Fruit fly (Drosophila melanogaster): ENCODE measurements around the gene KaiR1D.

Gene KaiR1D

DNA sequence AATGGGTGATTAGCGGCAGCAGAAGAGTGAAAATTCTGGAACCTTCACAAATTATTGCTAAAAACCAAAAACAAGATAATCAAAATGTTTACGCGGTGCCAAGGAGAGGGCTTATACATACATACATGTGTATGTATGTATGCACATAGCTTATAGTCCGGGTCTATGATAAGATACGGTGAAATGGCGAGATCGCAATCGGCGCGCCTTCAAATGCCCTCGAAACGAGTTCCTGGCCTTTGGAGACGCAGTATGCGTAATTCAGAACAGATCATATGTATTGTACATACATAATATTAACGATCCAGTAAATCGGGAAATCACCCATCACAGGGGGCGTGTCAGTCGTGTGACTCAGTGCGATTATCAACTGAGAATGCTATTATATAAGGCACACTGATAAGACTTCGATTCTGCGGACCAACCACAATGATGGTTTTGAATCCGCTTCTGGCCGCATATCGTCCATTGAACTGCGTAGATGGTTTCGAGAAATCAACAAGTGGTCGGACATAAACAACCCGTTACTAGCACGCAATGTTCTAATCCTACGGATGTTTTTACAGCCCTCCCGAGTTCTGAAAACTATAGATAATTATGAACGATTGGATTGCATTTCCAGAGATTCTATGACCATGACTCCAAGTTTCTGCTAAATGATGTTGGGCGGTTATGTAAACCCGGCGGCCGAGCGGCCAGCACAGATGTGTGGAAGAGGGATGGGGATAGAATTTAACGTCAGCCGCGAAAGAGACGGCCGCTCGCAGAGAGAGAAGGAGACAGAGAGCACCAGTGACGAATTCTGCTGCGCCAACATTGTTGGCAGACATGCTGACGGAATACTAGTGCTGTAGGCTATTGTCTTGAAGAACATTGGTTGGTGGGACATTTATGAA, 37.3 kb downstream of the KaiR1D start (continued):
- TF ChIP-seq Nf-YB (GFP tag; optimal IDR thresholded peaks at IDR 0.05) (no peak), nom (GFP tag; optimal IDR thresholded peaks at IDR 0.05) (peak; percentile 16), CG13287 (GFP tag; IDR thresholded peaks at IDR 0.05; ENCODE audit: partially characterized antibody) (peak; percentile 11; the same call in 1 of the 2 replicates), CG10274 (GFP tag; optimal IDR thresholded peaks at IDR 0.05) (no peak), nmo (GFP tag; optimal IDR thresholded peaks at IDR 0.05) (no peak), Myb (GFP tag; optimal IDR thresholded peaks at IDR 0.05) (peak; percentile 29), CG5180 (GFP tag; optimal IDR thresholded peaks at IDR 0.05) (no peak), CG4328 (GFP tag; optimal IDR thresholded peaks at IDR 0.05) (no peak), D19A (tag; optimal IDR thresholded peaks at IDR 0.05) (no peak), CG2712 (tag; optimal IDR thresholded peaks at IDR 0.05) (no peak), CG12299 (tag; optimal IDR thresholded peaks at IDR 0.05) (no peak), dmrt99B (tag; optimal IDR thresholded peaks at IDR 0.05) (no peak), tap (tag; optimal IDR thresholded peaks at IDR 0.05) (no peak), Dip3 (GFP tag; optimal IDR thresholded peaks at IDR 0.05) (no peak), al (GFP tag; IDR thresholded peaks at IDR 0.05) (no peak), mirr (GFP tag; optimal IDR thresholded peaks at IDR 0.05) (peak; percentile 29), Med (GFP tag) (peak; percentile 88), lola (GFP tag; optimal IDR thresholded peaks at IDR 0.05) (no peak), tll (GFP tag; optimal IDR thresholded peaks at IDR 0.05) (peak in 1 of 2 experiments; percentile 77), kah (GFP tag; optimal IDR thresholded peaks at IDR 0.05) (peak; percentile 99), CG32532 (GFP tag; IDR thresholded peaks at IDR 0.05) (peak; percentile 5; the same call in 1 of the 2 replicates), CG10431 (GFP tag; optimal IDR thresholded peaks at IDR 0.05) (no peak), Dp (GFP tag; optimal IDR thresholded peaks at IDR 0.05) (no peak)

DNA sequence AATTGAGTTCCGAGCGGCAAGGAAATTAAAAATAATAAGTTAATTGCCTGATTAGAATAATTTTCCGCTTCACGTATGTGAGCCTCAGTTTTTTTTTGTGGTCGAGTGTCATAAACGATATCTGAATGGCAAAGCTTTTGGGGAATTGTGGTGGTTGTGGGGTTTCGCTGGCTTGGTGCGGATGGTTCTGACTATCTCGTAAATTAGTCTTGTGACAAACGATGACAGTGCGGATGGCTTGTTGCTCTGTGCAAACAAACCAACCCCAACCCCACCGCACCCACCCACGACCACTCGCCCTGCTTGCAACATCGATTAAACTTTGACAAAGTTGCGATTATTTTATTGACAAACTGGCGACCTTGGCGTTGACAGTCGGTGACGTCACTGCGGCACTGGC, 39.1 kb downstream of the KaiR1D start:
- TF ChIP-seq mirr (GFP tag; optimal IDR thresholded peaks at IDR 0.05) (peak; percentile 46), ham (GFP tag; IDR thresholded peaks at IDR 0.05) (no peak), CG10209 (GFP tag; optimal IDR thresholded peaks at IDR 0.05) (no peak), tap (tag; optimal IDR thresholded peaks at IDR 0.05) (no peak), pho (GFP tag; optimal IDR thresholded peaks at IDR 0.05) (no peak), crol (GFP tag; IDR thresholded peaks at IDR 0.05) (peak; percentile 53), Dip2 (GFP tag; IDR thresholded peaks at IDR 0.05) (no peak), Fer3 (tag; optimal IDR thresholded peaks at IDR 0.05) (no peak), CG34224 (GFP tag; IDR thresholded peaks at IDR 0.05; ENCODE audit: partially characterized antibody) (no peak), shn (GFP tag; optimal IDR thresholded peaks at IDR 0.05) (no peak), CG10543 (GFP tag; optimal IDR thresholded peaks at IDR 0.05) (peak; percentile 55), CG9876 (GFP tag; optimal IDR thresholded peaks at IDR 0.05) (no peak), Med (GFP tag) (peak; percentile 51), onecut (GFP tag; IDR thresholded peaks at IDR 0.05) (no peak), Rfx (GFP tag; IDR thresholded peaks at IDR 0.05) (peak; percentile 6; the same call in 1 of the 2 replicates), CG2199 (GFP tag; IDR thresholded peaks at IDR 0.05) (0 out of 3 replicates have a peak, but pooled peaks have one; percentile 19), lab (GFP tag; optimal IDR thresholded peaks at IDR 0.05) (peak; percentile 62), CG33557 (GFP tag; optimal IDR thresholded peaks at IDR 0.05) (no peak), CG34376 (GFP tag; optimal IDR thresholded peaks at IDR 0.05) (peak; percentile 41), exex (tag; optimal IDR thresholded peaks at IDR 0.05) (peak; percentile 83), Nf-YA (GFP tag; IDR thresholded peaks at IDR 0.05) (no peak), CG1603 (tag; optimal IDR thresholded peaks at IDR 0.05) (no peak), CG9437 (GFP tag; optimal IDR thresholded peaks at IDR 0.05) (no peak), Bgb (GFP tag; IDR thresholded peaks at IDR 0.05; ENCODE audit: partially characterized antibody) (no peak), ase (GFP tag; IDR thresholded peaks at IDR 0.05) (0 out of 3 replicates have a peak, but pooled peaks have one; percentile 14), MBD-R2 (GFP tag; IDR thresholded peaks at IDR 0.05) (0 out of 2 replicates have a peak, but pooled peaks have one; percentile 13), CG16813 (GFP tag; IDR thresholded peaks at IDR 0.05; ENCODE audit: partially characterized antibody) (0 out of 3 replicates have a peak, but pooled peaks have one; percentile 23)

Measured in whole organism, embryonic.